Fruit fly (Drosophila melanogaster): ENCODE results near the gene CG9331.

dm6 chr2L:20792988-20793544 lies 29.6 kb upstream of the CG9331 start:
- TF ChIP-seq Atf-2 (GFP tag; optimal IDR thresholded peaks at IDR 0.05) (no peak), tll (GFP tag; optimal IDR thresholded peaks at IDR 0.05) (no peak), YL-1 (GFP tag; optimal IDR thresholded peaks at IDR 0.05) (peak; percentile 2), prd (optimal IDR thresholded peaks at IDR 0.05) (no peak), prd (GFP tag; IDR thresholded peaks at IDR 0.05) (no peak), ttk (GFP tag; IDR thresholded peaks at IDR 0.05) (no peak), MTF-1 (GFP tag; optimal IDR thresholded peaks at IDR 0.05; ENCODE audit: borderline replicate concordance) (no peak), CG2712 (tag; optimal IDR thresholded peaks at IDR 0.05) (no peak), Bgb (GFP tag; IDR thresholded peaks at IDR 0.05; ENCODE audit: partially characterized antibody) (no peak), slp2 (GFP tag; optimal IDR thresholded peaks at IDR 0.05) (no peak), CG3995 (GFP tag; optimal IDR thresholded peaks at IDR 0.05) (no peak), pan (optimal IDR thresholded peaks at IDR 0.05) (no peak), pan (GFP tag; optimal IDR thresholded peaks at IDR 0.05 in 1 of 2, IDR thresholded peaks at IDR 0.05 in 1 of 2) (no peak), lbe (GFP tag; optimal IDR thresholded peaks at IDR 0.05) (no peak), Rfx (GFP tag; IDR thresholded peaks at IDR 0.05) (no peak), D19B (GFP tag; optimal IDR thresholded peaks at IDR 0.05) (no peak)

Measured in whole organism, embryonic.